Worm (Caenorhabditis elegans) whole organism, L1 larva: ENCODE data around the gene F09F9.2.

Source experiments
- C04F5.9 ChIP-seq: sonication (generic microtip); optimal IDR thresholded peaks from 2 replicates; lab custom pipeline; 2016; ENCODE audit warnings: missing genetic modification characterization, missing compliant biosample characterization
- C16A3.4 ChIP-seq: fragments of 150-350 bp; optimal IDR thresholded peaks from 2 replicates; lab custom pipeline; 2014; ENCODE audit warnings: missing biosample characterization, missing genetic modification characterization
- C34B4.2 ChIP-seq: sonication (generic microtip); optimal IDR thresholded peaks from 2 replicates; lab custom pipeline; 2017; ENCODE audit warnings: mild to moderate bottlenecking, missing genetic modification characterization, missing compliant biosample characterization
- F16B12.6 ChIP-seq: fragments of 150-350 bp; optimal IDR thresholded peaks from 2 replicates; lab custom pipeline; 2014; ENCODE audit warnings: missing biosample characterization, missing genetic modification characterization
- aha-1 ChIP-seq: fragments of 150-350 bp; optimal IDR thresholded peaks from 2 replicates; lab custom pipeline; 2014; ENCODE audit warnings: missing biosample characterization, missing genetic modification characterization
- aly-2 ChIP-seq: fragments of 150-350 bp; optimal IDR thresholded peaks from 2 replicates; lab custom pipeline; 2014; ENCODE audit warnings: missing biosample characterization, missing genetic modification characterization
- blmp-1 ChIP-seq: fragments of 150-350 bp; optimal IDR thresholded peaks from 2 replicates; lab custom pipeline; 2014; ENCODE audit warnings: missing biosample characterization, missing genetic modification characterization
- ceh-63 ChIP-seq: fragments of 200-800 bp; sonication (Bioruptor generic); optimal IDR thresholded peaks from 2 replicates; lab custom pipeline; 2018; ENCODE audit warnings: mild to moderate bottlenecking, missing genetic modification characterization, missing compliant biosample characterization
- ceh-82 ChIP-seq, 3 experiments: fragments of 150-350 bp in 1 of 3; sonication (generic microtip) in 2 of 3; optimal IDR thresholded peaks; 2 replicates each; lab custom pipeline; 2014 to 2017; ENCODE audit warnings: missing biosample characterization in 3 of 3, missing genetic modification characterization in 3 of 3
- ceh-88 ChIP-seq: fragments of 200-800 bp; sonication (Bioruptor generic); IDR thresholded peaks from 2 replicates; pipeline ENCODE4 v1.3.6; 2022; ENCODE audit warnings: missing genetic modification characterization, missing compliant biosample characterization
- dpl-1 ChIP-seq, 3 experiments: fragments of 150-350 bp in 2 of 3; sonication (generic microtip) in 1 of 3; optimal IDR thresholded peaks; 2 replicates each; lab custom pipeline; 2014 to 2017; ENCODE audit warnings: missing biosample characterization in 3 of 3, missing genetic modification characterization in 3 of 3, missing genetic modification reagents in 3 of 3
- efl-1 ChIP-seq, 4 experiments: fragments of 150-350 bp; optimal IDR thresholded peaks in 3 of 4; peaks in 1 of 4; 1 replicate in 1 of 4; 2 replicates in 3 of 4; lab custom pipeline; 2014; ENCODE audit warnings: missing biosample characterization in 2 of 4, missing genetic modification characterization in 2 of 4, missing genetic modification reagents in 2 of 4
- efl-3 ChIP-seq: fragments of 200-800 bp; sonication (Bioruptor generic); optimal IDR thresholded peaks from 2 replicates; lab custom pipeline; 2018; ENCODE audit warnings: mild to moderate bottlenecking, missing genetic modification characterization, missing compliant biosample characterization
- egl-27 ChIP-seq, 2 experiments: fragments of 150-350 bp in 1 of 2; sonication (generic microtip); optimal IDR thresholded peaks; 3 replicates each; lab custom pipeline; 2017 to 2018; ENCODE audit warnings: missing biosample characterization in 2 of 2, missing genetic modification characterization in 2 of 2, missing genetic modification reagents in 2 of 2
- fkh-4 ChIP-seq: sonication (generic microtip); optimal IDR thresholded peaks from 2 replicates; lab custom pipeline; 2016; ENCODE audit warnings: missing compliant biosample characterization, missing genetic modification characterization, borderline replicate concordance
- fkh-8 ChIP-seq: sonication (generic microtip); optimal IDR thresholded peaks from 2 replicates; lab custom pipeline; 2016; ENCODE audit warnings: mild to moderate bottlenecking, missing genetic modification characterization, missing compliant biosample characterization
- fos-1 ChIP-seq: fragments of 150-350 bp; optimal IDR thresholded peaks from 2 replicates; lab custom pipeline; 2014; ENCODE audit warnings: missing biosample characterization, missing genetic modification characterization
- grh-1 ChIP-seq: fragments of 200-800 bp; sonication (Bioruptor generic); IDR thresholded peaks from 2 replicates; pipeline ENCODE4 v1.3.6; 2022; ENCODE audit warnings: missing genetic modification reagents, missing genetic modification characterization, missing compliant biosample characterization
- hlh-4 ChIP-seq: sonication (generic microtip); optimal IDR thresholded peaks from 2 replicates; lab custom pipeline; 2016; ENCODE audit warnings: mild to moderate bottlenecking, missing genetic modification characterization, missing compliant biosample characterization
- hpl-2 ChIP-seq: fragments of 150-350 bp; optimal IDR thresholded peaks from 2 replicates; lab custom pipeline; 2014; ENCODE audit warnings: missing biosample characterization, missing genetic modification reagents, missing genetic modification characterization
- isw-1 ChIP-seq: fragments of 200-800 bp; sonication (Bioruptor generic); IDR thresholded peaks from 2 replicates; pipeline ENCODE4 v1.3.6; 2022; ENCODE audit warnings: missing genetic modification characterization, missing compliant biosample characterization
- jun-1 ChIP-seq: fragments of 150-350 bp; optimal IDR thresholded peaks from 2 replicates; lab custom pipeline; 2014; ENCODE audit warnings: missing biosample characterization, missing genetic modification reagents, missing genetic modification characterization
- lin-13 ChIP-seq: fragments of 150-350 bp; optimal IDR thresholded peaks from 2 replicates; lab custom pipeline; 2014; ENCODE audit warnings: missing biosample characterization, missing genetic modification reagents, missing genetic modification characterization
- lin-14 ChIP-seq: fragments of 200-800 bp; sonication (Bioruptor generic); optimal IDR thresholded peaks from 2 replicates; lab custom pipeline; 2018; ENCODE audit warnings: mild to moderate bottlenecking, missing genetic modification characterization, moderate library complexity, missing compliant biosample characterization
- lin-35 ChIP-seq, 2 experiments: fragments of 150-350 bp; optimal IDR thresholded peaks; 2 replicates each; lab custom pipeline; 2014; ENCODE audit warnings: missing biosample characterization in 2 of 2, missing genetic modification characterization in 2 of 2, missing genetic modification reagents in 2 of 2
- lin-39 ChIP-seq: fragments of 150-350 bp; optimal IDR thresholded peaks from 2 replicates; lab custom pipeline; 2014; ENCODE audit warnings: missing biosample characterization, missing genetic modification reagents, missing genetic modification characterization
- lir-3 ChIP-seq: sonication (generic microtip); optimal IDR thresholded peaks from 2 replicates; lab custom pipeline; 2016; ENCODE audit warnings: mild to moderate bottlenecking, missing genetic modification characterization, moderate library complexity, missing compliant biosample characterization; ENCODE audit not compliant: poor library complexity
- lsy-2 ChIP-seq, 2 experiments: fragments of 150-350 bp; optimal IDR thresholded peaks; 2 replicates each; lab custom pipeline; 2014; ENCODE audit warnings: missing biosample characterization in 2 of 2, missing genetic modification characterization in 2 of 2
- mab-9 ChIP-seq: fragments of 200-800 bp; sonication (Bioruptor generic); IDR thresholded peaks from 2 replicates; pipeline ENCODE4 v1.3.6; 2022; ENCODE audit warnings: missing genetic modification reagents, missing genetic modification characterization, missing compliant biosample characterization
- mef-2 ChIP-seq: fragments of 150-350 bp; optimal IDR thresholded peaks from 2 replicates; lab custom pipeline; 2014; ENCODE audit warnings: missing biosample characterization, missing genetic modification characterization
- mep-1 ChIP-seq: fragments of 150-350 bp; optimal IDR thresholded peaks from 2 replicates; lab custom pipeline; 2014; ENCODE audit warnings: missing biosample characterization, missing genetic modification characterization
- nhr-11 ChIP-seq: fragments of 150-350 bp; optimal IDR thresholded peaks from 2 replicates; lab custom pipeline; 2014; ENCODE audit warnings: missing biosample characterization, missing genetic modification characterization
- nhr-28 ChIP-seq: fragments of 150-350 bp; optimal IDR thresholded peaks from 2 replicates; lab custom pipeline; 2014; ENCODE audit warnings: missing biosample characterization, missing genetic modification characterization
- nhr-47 ChIP-seq: sonication (generic microtip); optimal IDR thresholded peaks from 2 replicates; lab custom pipeline; 2016; ENCODE audit warnings: mild to moderate bottlenecking, missing genetic modification characterization, moderate library complexity, missing compliant biosample characterization
- nhr-85 ChIP-seq: sonication (generic microtip); peaks from one replicate; lab custom pipeline; 2016; ENCODE audit warnings: missing genetic modification characterization, inconsistent platforms, missing compliant biosample characterization
- nhr-90 ChIP-seq: sonication (generic microtip); optimal IDR thresholded peaks from 2 replicates; lab custom pipeline; 2016; ENCODE audit warnings: mild to moderate bottlenecking, missing genetic modification characterization, missing compliant biosample characterization; ENCODE audit not compliant: poor library complexity
- pag-3 ChIP-seq: sonication (generic microtip); optimal IDR thresholded peaks from 2 replicates; lab custom pipeline; 2017; ENCODE audit warnings: missing genetic modification characterization, mild to moderate bottlenecking, missing compliant biosample characterization, antibody characterized with exemption, borderline replicate concordance; ENCODE audit not compliant: insufficient read depth
- pax-3 ChIP-seq: fragments of 200-800 bp; sonication (Bioruptor generic); optimal IDR thresholded peaks from 2 replicates; lab custom pipeline; 2018; ENCODE audit warnings: mild to moderate bottlenecking, missing genetic modification characterization, moderate library complexity, missing compliant biosample characterization
- rnt-1 ChIP-seq: sonication (generic microtip); optimal IDR thresholded peaks from 2 replicates; lab custom pipeline; 2016; ENCODE audit warnings: mild to moderate bottlenecking, missing genetic modification characterization, moderate library complexity, missing compliant biosample characterization
- skn-1 ChIP-seq: fragments of 150-350 bp; optimal IDR thresholded peaks from 2 replicates; lab custom pipeline; 2014; ENCODE audit warnings: missing biosample characterization, missing genetic modification characterization
- snu-23 ChIP-seq: sonication (generic microtip); optimal IDR thresholded peaks from 2 replicates; lab custom pipeline; 2016; ENCODE audit warnings: missing genetic modification characterization, missing compliant biosample characterization
- sptf-1 ChIP-seq: fragments of 150-350 bp; optimal IDR thresholded peaks from 2 replicates; lab custom pipeline; 2014; ENCODE audit warnings: missing biosample characterization, missing genetic modification characterization
- sup-37 ChIP-seq: fragments of 200-800 bp; sonication (Bioruptor generic); optimal IDR thresholded peaks from 2 replicates; lab custom pipeline; 2018; ENCODE audit warnings: mild to moderate bottlenecking, missing genetic modification characterization, missing compliant biosample characterization
- tbx-2 ChIP-seq: sonication (generic microtip); optimal IDR thresholded peaks from 2 replicates; lab custom pipeline; 2016; ENCODE audit warnings: missing genetic modification characterization, missing compliant biosample characterization
- unc-30 ChIP-seq: sonication (generic microtip); optimal IDR thresholded peaks from 2 replicates; lab custom pipeline; 2017; ENCODE audit warnings: missing biosample characterization, missing genetic modification characterization
- unc-86 ChIP-seq: sonication (generic microtip); optimal IDR thresholded peaks from 2 replicates; lab custom pipeline; 2016; ENCODE audit warnings: missing genetic modification characterization, missing compliant biosample characterization
- unc-98 ChIP-seq: fragments of 200-800 bp; sonication (Bioruptor generic); IDR thresholded peaks from 2 replicates; pipeline ENCODE4 v1.3.6; 2022; ENCODE audit warnings: missing genetic modification characterization, missing compliant biosample characterization
- vab-15 ChIP-seq: sonication (generic microtip); optimal IDR thresholded peaks from 2 replicates; lab custom pipeline; 2017; ENCODE audit warnings: missing genotype, mild to moderate bottlenecking, missing genetic modification characterization, missing compliant biosample characterization
- xbp-1 ChIP-seq: sonication (generic microtip); optimal IDR thresholded peaks from 2 replicates; lab custom pipeline; 2016; ENCODE audit warnings: missing genetic modification characterization, missing compliant biosample characterization
- zip-4 ChIP-seq: fragments of 200-800 bp; sonication (Bioruptor generic); optimal IDR thresholded peaks from 2 replicates; lab custom pipeline; 2018; ENCODE audit warnings: mild to moderate bottlenecking, missing genetic modification characterization, moderate library complexity, missing compliant biosample characterization
- ztf-11 ChIP-seq, 2 experiments: sonication (generic microtip); optimal IDR thresholded peaks; 2 replicates each; lab custom pipeline; 2016 to 2017; ENCODE audit warnings: missing genetic modification characterization in 2 of 2, missing biosample characterization in 1 of 2, missing compliant biosample characterization in 1 of 2
- ztf-4 ChIP-seq: fragments of 150-350 bp; optimal IDR thresholded peaks from 2 replicates; lab custom pipeline; 2014; ENCODE audit warnings: missing biosample characterization, missing genetic modification characterization

F09F9.2 gene

ce11 chrX:4140755-4141417 lies 29.6 kb upstream of the F09F9.2 start:
- no peak for TF ChIP-seq unc-86 (tag; lab: Kevin White, UChicago)
- TF ChIP-seq nhr-47 (tag; lab: Kevin White, UChicago): peak; percentile 37
- no peak for TF ChIP-seq xbp-1 (tag; lab: Kevin White, UChicago)
- peak; percentile 49 for TF ChIP-seq snu-23 (GFP tag; lab: Kevin White, UChicago)
- no peak for TF ChIP-seq ceh-88 (GFP tag; lab: Robert Waterston, UW)
- no peak for TF ChIP-seq pax-3 (tag; lab: Kevin White, UChicago)
- no peak for TF ChIP-seq fos-1 (tag; lab: Kevin White, UChicago)
- TF ChIP-seq hpl-2 (GFP tag; lab: Kevin White, UChicago): no peak
- no peak for TF ChIP-seq C04F5.9 (tag; lab: Kevin White, UChicago)
- TF ChIP-seq aly-2 (tag; lab: Kevin White, UChicago): no peak
- no peak for TF ChIP-seq nhr-28 (tag; lab: Kevin White, UChicago)
- no peak for TF ChIP-seq grh-1
- TF ChIP-seq skn-1 (tag; lab: Kevin White, UChicago): no peak
- TF ChIP-seq ztf-4 (tag; lab: Kevin White, UChicago): peak; percentile 37
- TF ChIP-seq fkh-4 (tag; lab: Kevin White, UChicago): no peak
- no peak for TF ChIP-seq F16B12.6 (tag; lab: Kevin White, UChicago)
- TF ChIP-seq nhr-85: peak; percentile 92
- TF ChIP-seq ztf-11 (tag; optimal IDR thresholded peaks at IDR 0.05; lab: Kevin White, UChicago): no peak
- TF ChIP-seq fkh-8: no peak
- no peak for TF ChIP-seq jun-1 (tag; lab: Kevin White, UChicago)
- peak; percentile 70 for TF ChIP-seq lin-14 (GFP tag; lab: Kevin White, UChicago)
- TF ChIP-seq efl-1 (optimal IDR thresholded peaks at IDR 0.05; lab: Kevin White, UChicago): no peak
- peak in 1 of 2 experiments; percentile 52 for TF ChIP-seq efl-1 (GFP tag; optimal IDR thresholded peaks at IDR 0.05 in 1 of 2; lab: Kevin White, UChicago)
- TF ChIP-seq lsy-2 (tag; optimal IDR thresholded peaks at IDR 0.05; lab: Kevin White, UChicago): peak in 1 of 2 experiments; percentile 19
- no peak for TF ChIP-seq unc-30 (tag; lab: Kevin White, UChicago)
- no peak for TF ChIP-seq ceh-63 (GFP tag; lab: Kevin White, UChicago)
- TF ChIP-seq vab-15: no peak
- no peak for TF ChIP-seq ceh-82 (tag; optimal IDR thresholded peaks at IDR 0.05; lab: Kevin White, UChicago)
- no peak for TF ChIP-seq sptf-1 (tag; lab: Kevin White, UChicago)
- TF ChIP-seq sup-37 (GFP tag; lab: Kevin White, UChicago): no peak
- TF ChIP-seq rnt-1: no peak
- TF ChIP-seq nhr-90 (tag; lab: Kevin White, UChicago): peak; percentile 30
- no peak for TF ChIP-seq C34B4.2 (tag; lab: Kevin White, UChicago)
- TF ChIP-seq nhr-11 (tag; lab: Kevin White, UChicago): no peak
- TF ChIP-seq isw-1 (GFP tag; lab: Robert Waterston, UW): no peak
- TF ChIP-seq lin-39: no peak
- peak; percentile 18 for TF ChIP-seq C16A3.4
- TF ChIP-seq zip-4: no peak
- no peak for TF ChIP-seq unc-98
- no peak for TF ChIP-seq dpl-1 (GFP tag; optimal IDR thresholded peaks at IDR 0.05; lab: Kevin White, UChicago)
- TF ChIP-seq mef-2 (tag; lab: Kevin White, UChicago): no peak
- no peak for TF ChIP-seq lir-3 (tag; lab: Kevin White, UChicago)
- TF ChIP-seq mep-1 (tag; lab: Kevin White, UChicago): peak; percentile 49
- peak; percentile 84 for TF ChIP-seq blmp-1 (tag; lab: Kevin White, UChicago)
- no peak for TF ChIP-seq aha-1 (tag; lab: Kevin White, UChicago)
- peak; percentile 37 for TF ChIP-seq tbx-2
- no peak for TF ChIP-seq egl-27 (tag; optimal IDR thresholded peaks at IDR 0.05; lab: Kevin White, UChicago)
- TF ChIP-seq hlh-4 (tag; lab: Kevin White, UChicago): no peak
- TF ChIP-seq lin-13 (GFP tag; lab: Kevin White, UChicago): peak; percentile 18
- TF ChIP-seq mab-9: no peak
- TF ChIP-seq pag-3 (tag; lab: Kevin White, UChicago): no peak
- TF ChIP-seq efl-3: no peak
- TF ChIP-seq lin-35 (GFP tag; optimal IDR thresholded peaks at IDR 0.05; lab: Kevin White, UChicago): peak in 1 of 2 experiments; percentile 18
